Worm (Caenorhabditis elegans): Measurements from ENCODE around the gene npr-6.

ce11 chrX:10332035-10332614 is 46.6 kb upstream of the npr-6 start:
- TF ChIP-seq F49E8.2 (tag; optimal IDR thresholded peaks at IDR 0.05; ENCODE audit: insufficient read depth) = no peak
- TF ChIP-seq aptf-2 (GFP tag; conservative IDR thresholded peaks at IDR 0.05) = no peak
- no peak for TF ChIP-seq ets-4 (GFP tag; optimal IDR thresholded peaks at IDR 0.05)
- no peak for TF ChIP-seq snpc-4 (GFP tag; optimal IDR thresholded peaks at IDR 0.05)
- TF ChIP-seq snpc-4 (tag; optimal IDR thresholded peaks at IDR 0.05) = no peak
- no peak for TF ChIP-seq aptf-3 (GFP tag; IDR thresholded peaks at IDR 0.05)
- TF ChIP-seq B0019.2 (GFP tag; conservative IDR thresholded peaks at IDR 0.05) = no peak

All from whole organism, young adult.